Worm (Caenorhabditis elegans) whole organism, early embryonic: Measurements from ENCODE around the gene F38A6.4.

ENCODE experiments used
- B0310.2 ChIP-seq: sonication (generic microtip); optimal IDR thresholded peaks from 2 replicates; lab custom pipeline; 2016; ENCODE audit warnings: mild to moderate bottlenecking, missing genetic modification characterization, missing compliant biosample characterization
- F13C5.2 ChIP-seq: sonication (generic microtip); optimal IDR thresholded peaks from 2 replicates; lab custom pipeline; 2017; ENCODE audit warnings: mild to moderate bottlenecking, missing genetic modification characterization, inconsistent platforms, missing compliant biosample characterization
- aly-1 ChIP-seq: sonication (generic microtip); optimal IDR thresholded peaks from 2 replicates; lab custom pipeline; 2016; ENCODE audit warnings: missing genetic modification characterization, missing compliant biosample characterization
- ama-1 ChIP-seq: fragments of 150-350 bp; optimal IDR thresholded peaks from 2 replicates; lab custom pipeline; 2014
- ceh-13 ChIP-seq: fragments of 200-800 bp; sonication (Bioruptor generic); optimal IDR thresholded peaks from 2 replicates; lab custom pipeline; 2018; ENCODE audit warnings: mild to moderate bottlenecking, missing genetic modification characterization, missing compliant biosample characterization
- ceh-36 ChIP-seq: sonication (generic microtip); optimal IDR thresholded peaks from 2 replicates; lab custom pipeline; 2016; ENCODE audit warnings: missing genetic modification characterization, inconsistent platforms, missing compliant biosample characterization
- ets-7 ChIP-seq: sonication (generic microtip); optimal IDR thresholded peaks from 2 replicates; lab custom pipeline; 2016; ENCODE audit warnings: missing genotype, missing genetic modification characterization, missing compliant biosample characterization
- flt-1 ChIP-seq: fragments of 200-800 bp; sonication (Bioruptor generic); IDR thresholded peaks from 2 replicates; pipeline ENCODE4 v1.3.6; 2022; ENCODE audit warnings: missing genetic modification characterization, missing compliant biosample characterization
- hmbx-1 ChIP-seq: sonication (generic microtip); optimal IDR thresholded peaks from 2 replicates; lab custom pipeline; 2016; ENCODE audit warnings: mild to moderate bottlenecking, missing genetic modification characterization, missing compliant biosample characterization
- hmg-4 ChIP-seq: fragments of 200-800 bp; sonication (Bioruptor generic); optimal IDR thresholded peaks from 2 replicates; lab custom pipeline; 2018; ENCODE audit warnings: mild to moderate bottlenecking, missing genetic modification characterization, missing compliant biosample characterization
- hnd-1 ChIP-seq: sonication (generic microtip); optimal IDR thresholded peaks from 2 replicates; lab custom pipeline; 2016; ENCODE audit warnings: missing genetic modification characterization, missing compliant biosample characterization
- pes-1 ChIP-seq: fragments of 200-800 bp; sonication (Bioruptor generic); IDR thresholded peaks from 2 replicates; pipeline ENCODE4 v1.3.6; 2022; ENCODE audit warnings: missing genetic modification reagents, missing genetic modification characterization, missing compliant biosample characterization
- scrt-1 ChIP-seq: fragments of 200-800 bp; sonication (Bioruptor generic); IDR thresholded peaks from 2 replicates; pipeline ENCODE4 v1.3.6; 2022; ENCODE audit warnings: missing genetic modification characterization, missing compliant biosample characterization
- sea-1 ChIP-seq: fragments of 200-800 bp; sonication (Bioruptor generic); conservative IDR thresholded peaks from 2 replicates; pipeline ENCODE4 v1.3.6; 2022; ENCODE audit warnings: missing genetic modification characterization, missing compliant biosample characterization
- tbx-11 ChIP-seq: fragments of 200-800 bp; sonication (Bioruptor generic); IDR thresholded peaks from 2 replicates; pipeline ENCODE4 v1.3.6; 2022; ENCODE audit warnings: missing genetic modification characterization, missing compliant biosample characterization
- tbx-37 ChIP-seq: fragments of 200-800 bp; sonication (Bioruptor generic); conservative IDR thresholded peaks from 2 replicates; pipeline ENCODE4 v1.3.6; 2022; ENCODE audit warnings: missing genetic modification reagents, missing genetic modification characterization, missing compliant biosample characterization
- tra-4 ChIP-seq: sonication (generic microtip); optimal IDR thresholded peaks from 2 replicates; lab custom pipeline; 2017; ENCODE audit warnings: missing genetic modification characterization, missing compliant biosample characterization

The F38A6.4 gene

ce11 chrV:20797918-20798317, 22.7 kb upstream of the F38A6.4 start, which contains the start of gene sdf-9:
TSS of gene sdf-9 (plus strand) at chrV:20798218.
- TF ChIP-seq tbx-11 (GFP tag; lab: Robert Waterston, UW) (no peak), tbx-37 (GFP tag; lab: Robert Waterston, UW) (no peak), scrt-1 (no peak), hnd-1 (no peak), sea-1 (no peak), ceh-36 (no peak), tra-4 (no peak)

ce11 chrV:20793761-20794160, 18.6 kb upstream of the F38A6.4 start:
- TF ChIP-seq pes-1 (GFP tag; lab: Robert Waterston, UW): peak; percentile 41; the same call in 1 of the 2 replicates
- TF ChIP-seq tbx-37 (GFP tag; lab: Robert Waterston, UW): no peak

- TF ChIP-seq sea-1 (no peak), F13C5.2 (tag; lab: Kevin White, UChicago) (no peak), ceh-36 (no peak), ets-7 (no peak)
These were observed 17.3 kb upstream of the F38A6.4 start, which contains the start of gene Y44A6D.3 for ce11 chrV:20792371-20792890. TSS of gene Y44A6D.3 (minus strand) at chrV:20792421.

ce11 chrV:20790616-20791015, 15.4 kb upstream of the F38A6.4 start:
- no peak for TF ChIP-seq ets-7
- TF ChIP-seq ceh-36: no peak
- no peak for TF ChIP-seq hmg-4 (GFP tag; lab: Kevin White, UChicago)
- no peak for TF ChIP-seq F13C5.2 (tag; lab: Kevin White, UChicago)
- no peak for TF ChIP-seq ceh-13
- TF ChIP-seq aly-1 (tag; lab: Kevin White, UChicago): no peak
- TF ChIP-seq flt-1: no peak
- TF ChIP-seq tbx-37 (GFP tag; lab: Robert Waterston, UW): no peak

- no peak for TF ChIP-seq ceh-13
These were observed 14.8 kb upstream of the F38A6.4 start, which contains the start of gene Y44A6D.1 for ce11 chrV:20790011-20790410. TSS of gene Y44A6D.1 (minus strand) at chrV:20790033.

- TF ChIP-seq B0310.2 (tag; lab: Kevin White, UChicago): no peak
- TF ChIP-seq ceh-13: no peak
- no peak for TF ChIP-seq tra-4
- TF ChIP-seq ets-7: no peak
- TF ChIP-seq ama-1: no peak
- no peak for TF ChIP-seq tbx-37 (GFP tag; lab: Robert Waterston, UW)
- TF ChIP-seq ceh-36: no peak
- no peak for TF ChIP-seq tbx-11 (GFP tag; lab: Robert Waterston, UW)
- TF ChIP-seq hmbx-1 (tag; lab: Kevin White, UChicago): no peak
These were observed 13.9 kb upstream of the F38A6.4 start, which contains the start of gene tpan-1 for ce11 chrV:20789105-20789504. TSS of gene tpan-1 (plus strand) at chrV:20789502.

- TF ChIP-seq B0310.2 (tag; lab: Kevin White, UChicago): no peak
- TF ChIP-seq pes-1 (GFP tag; lab: Robert Waterston, UW): no peak
- TF ChIP-seq ceh-13: no peak
- no peak for TF ChIP-seq ets-7
- no peak for TF ChIP-seq scrt-1
These were observed 10.7 kb upstream of the F38A6.4 start for ce11 chrV:20785848-20786225.

ce11 chrV:20785050-20785847, 10.1 kb upstream of the F38A6.4 start:
- TF ChIP-seq hmbx-1 (tag; lab: Kevin White, UChicago): no peak
- no peak for TF ChIP-seq B0310.2 (tag; lab: Kevin White, UChicago)
- no peak for TF ChIP-seq sea-1
- no peak for TF ChIP-seq tbx-11 (GFP tag; lab: Robert Waterston, UW)
- TF ChIP-seq ceh-36: no peak
- no peak for TF ChIP-seq pes-1 (GFP tag; lab: Robert Waterston, UW)
- TF ChIP-seq ets-7: no peak
- no peak for TF ChIP-seq hnd-1
- TF ChIP-seq tbx-37 (GFP tag; lab: Robert Waterston, UW): no peak
- no peak for TF ChIP-seq hmg-4 (GFP tag; lab: Kevin White, UChicago)
- no peak for TF ChIP-seq flt-1
- no peak for TF ChIP-seq F13C5.2 (tag; lab: Kevin White, UChicago)
- no peak for TF ChIP-seq ceh-13
- no peak for TF ChIP-seq aly-1 (tag; lab: Kevin White, UChicago)
- TF ChIP-seq ama-1: no peak
- TF ChIP-seq tra-4: no peak
- no peak for TF ChIP-seq scrt-1

ce11 chrV:20783642-20784041, 8.5 kb upstream of the F38A6.4 start:
- TF ChIP-seq sea-1: no peak
- no peak for TF ChIP-seq flt-1
- TF ChIP-seq tbx-11 (GFP tag; lab: Robert Waterston, UW): no peak
- TF ChIP-seq tbx-37 (GFP tag; lab: Robert Waterston, UW): 0 out of 2 replicates have a peak, but pooled peaks have one; percentile 5
